Worm (Caenorhabditis elegans): Measurements from ENCODE around the gene nth-1.

Gene nth-1

ce11 chrIII:4247571-4247970, 46.5 kb downstream of the nth-1 start, which contains the start of gene Y44F5A.1:
Gene Y44F5A.1, minus strand, starts transcription at chrIII:4247671.
- TF ChIP-seq nhr-12 (tag; optimal IDR thresholded peaks at IDR 0.05) (no peak), nhr-2 (tag; optimal IDR thresholded peaks at IDR 0.05) (no peak), flh-1 (GFP tag; optimal IDR thresholded peaks at IDR 0.05) (no peak), elt-3 (tag; optimal IDR thresholded peaks at IDR 0.05) (no peak), drap-1 (GFP tag; optimal IDR thresholded peaks at IDR 0.05) (no peak), elt-1 (tag; optimal IDR thresholded peaks at IDR 0.05; ENCODE audit: borderline replicate concordance, insufficient read depth) (no peak), lin-13 (tag; optimal IDR thresholded peaks at IDR 0.05) (no peak), M03D4.4 (tag; optimal IDR thresholded peaks at IDR 0.05) (no peak), hlh-1 (tag; optimal IDR thresholded peaks at IDR 0.05) (no peak), ztf-11 (tag; optimal IDR thresholded peaks at IDR 0.05) (no peak), mep-1 (tag; optimal IDR thresholded peaks at IDR 0.05) (no peak), pha-4 (tag; optimal IDR thresholded peaks at IDR 0.05) (no peak), mls-2 (tag; optimal IDR thresholded peaks at IDR 0.05) (no peak), tbx-8 (GFP tag; optimal IDR thresholded peaks at IDR 0.05) (no peak)

- TF ChIP-seq mab-5 (tag; optimal IDR thresholded peaks at IDR 0.05) (no peak), pha-4 (tag; optimal IDR thresholded peaks at IDR 0.05) (no peak), snpc-4 (tag; optimal IDR thresholded peaks at IDR 0.05) (no peak), hlh-1 (tag; optimal IDR thresholded peaks at IDR 0.05) (no peak), unc-62 (GFP tag; optimal IDR thresholded peaks at IDR 0.05) (no peak), tbx-8 (GFP tag; optimal IDR thresholded peaks at IDR 0.05) (no peak), nhr-28 (tag; optimal IDR thresholded peaks at IDR 0.05) (no peak), unc-120 (tag; optimal IDR thresholded peaks at IDR 0.05; ENCODE audit: poor library complexity, severe bottlenecking) (no peak), sptf-1 (tag; optimal IDR thresholded peaks at IDR 0.05) (no peak)
Measured at ce11 chrIII:4244285-4244684, 49.8 kb downstream of the nth-1 start, which contains the start of gene zhit-2. Gene zhit-2, minus strand, starts transcription at chrIII:4244385.

- TF ChIP-seq zip-8 (tag; optimal IDR thresholded peaks at IDR 0.05), result no peak
Measured at ce11 chrIII:4243461-4243860, 50.6 kb downstream of the nth-1 start, which contains the start of gene mrpl-21. Gene mrpl-21, minus strand, starts transcription at chrIII:4243561.

DNA sequence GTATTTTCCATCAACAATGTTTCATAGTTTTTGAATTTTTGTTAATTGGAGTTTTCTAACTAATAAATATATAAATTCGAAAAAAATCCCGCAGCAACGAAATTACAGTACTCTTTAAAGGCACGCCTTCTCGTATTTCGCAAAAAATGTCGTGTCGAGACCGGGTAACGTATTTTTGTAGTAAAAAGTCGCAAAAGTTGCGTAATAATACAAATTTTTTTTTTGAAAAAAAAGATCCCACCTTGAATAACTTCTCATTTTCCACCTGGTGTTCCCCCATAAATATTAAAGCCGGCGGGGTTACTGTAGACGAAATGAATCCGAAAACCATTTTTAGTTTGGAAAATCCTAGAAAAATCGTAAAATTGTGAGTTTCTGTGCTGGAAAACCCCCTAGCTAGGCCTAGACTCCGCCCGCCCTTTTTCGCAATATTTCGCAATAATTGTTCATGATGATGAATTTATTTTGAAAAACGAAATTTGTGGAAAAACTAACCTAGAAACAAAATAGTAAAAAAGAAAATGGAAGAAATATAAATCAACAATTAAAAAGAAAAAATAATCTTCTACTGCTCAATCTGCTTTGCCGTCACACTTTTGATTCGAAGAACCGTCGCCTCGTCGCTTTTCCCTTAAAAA, 51.7 kb downstream of the nth-1 start, which contains the start of gene F43C1.7:
TSS of gene F43C1.7 (minus strand) at position 351 of the 638 bp plus-strand sequence.
- peak; percentile 60 for TF ChIP-seq zip-8 (tag; optimal IDR thresholded peaks at IDR 0.05)
- no peak for TF ChIP-seq sptf-1 (tag; optimal IDR thresholded peaks at IDR 0.05)

Measured in whole organism, mixed stage, embryonic.